Worm (Caenorhabditis elegans): ENCODE measurements around the gene F21C10.10.

The F21C10.10 gene

ce11 chrV:9128562-9128961 is 32.5 kb downstream of the F21C10.10 start (continued):
- TF ChIP-seq ceh-16 (tag; optimal IDR thresholded peaks at IDR 0.05), result no peak
- no peak for TF ChIP-seq unc-62 (GFP tag; optimal IDR thresholded peaks at IDR 0.05)
- no peak for TF ChIP-seq nhr-28 (tag; optimal IDR thresholded peaks at IDR 0.05)
- TF ChIP-seq lin-15B (tag; optimal IDR thresholded peaks at IDR 0.05), result peak; percentile 16

- no peak for TF ChIP-seq nhr-237 (tag; optimal IDR thresholded peaks at IDR 0.05)
- no peak for TF ChIP-seq egl-27 (tag; optimal IDR thresholded peaks at IDR 0.05)
- no peak for TF ChIP-seq zag-1 (tag; optimal IDR thresholded peaks at IDR 0.05)
- TF ChIP-seq nhr-43 (tag; optimal IDR thresholded peaks at IDR 0.05; ENCODE audit: poor library complexity, severe bottlenecking), result no peak
- no peak for TF ChIP-seq unc-39 (tag; optimal IDR thresholded peaks at IDR 0.05)
- TF ChIP-seq snpc-4 (tag; optimal IDR thresholded peaks at IDR 0.05), result no peak
- TF ChIP-seq aly-2 (tag; optimal IDR thresholded peaks at IDR 0.05), result no peak
- TF ChIP-seq mml-1 (tag; optimal IDR thresholded peaks at IDR 0.05), result no peak
- TF ChIP-seq nhr-67 (tag; optimal IDR thresholded peaks at IDR 0.05), result no peak
- no peak for TF ChIP-seq ZK546.5 (tag; optimal IDR thresholded peaks at IDR 0.05)
- no peak for TF ChIP-seq nhr-25 (tag; optimal IDR thresholded peaks at IDR 0.05)
- TF ChIP-seq nhr-28 (tag; optimal IDR thresholded peaks at IDR 0.05), result no peak
- TF ChIP-seq ama-1 (optimal IDR thresholded peaks at IDR 0.05), result no peak
- TF ChIP-seq R02D3.7 (tag; optimal IDR thresholded peaks at IDR 0.05), result no peak
- TF ChIP-seq mdl-1 (tag; optimal IDR thresholded peaks at IDR 0.05), result no peak
Measured at ce11 chrV:9130766-9131165, 34.7 kb downstream of the F21C10.10 start, which contains the start of gene F21C10.19. Gene F21C10.19 (plus strand): TSS chrV:9131066.

- TF ChIP-seq pha-4 (tag; optimal IDR thresholded peaks at IDR 0.05) (no peak), elt-3 (tag; optimal IDR thresholded peaks at IDR 0.05) (no peak), R02D3.7 (tag; optimal IDR thresholded peaks at IDR 0.05) (no peak), nhr-77 (tag; optimal IDR thresholded peaks at IDR 0.05) (no peak), sea-2 (GFP tag; optimal IDR thresholded peaks at IDR 0.05) (no peak), egl-27 (tag; optimal IDR thresholded peaks at IDR 0.05) (no peak), nhr-23 (tag; optimal IDR thresholded peaks at IDR 0.05) (no peak), ceh-28 (tag; optimal IDR thresholded peaks at IDR 0.05) (no peak), tbx-2 (tag; optimal IDR thresholded peaks at IDR 0.05) (no peak), lin-15B (tag; optimal IDR thresholded peaks at IDR 0.05) (no peak), lsy-12 (tag; optimal IDR thresholded peaks at IDR 0.05) (no peak), ceh-16 (tag; optimal IDR thresholded peaks at IDR 0.05) (no peak), ceh-9 (tag; optimal IDR thresholded peaks at IDR 0.05) (no peak), nhr-67 (tag; optimal IDR thresholded peaks at IDR 0.05) (no peak), nhr-25 (tag; optimal IDR thresholded peaks at IDR 0.05) (no peak), ztf-11 (tag; optimal IDR thresholded peaks at IDR 0.05) (no peak), unc-39 (tag; optimal IDR thresholded peaks at IDR 0.05) (no peak), daf-12 (tag; optimal IDR thresholded peaks at IDR 0.05) (no peak)
Measured at ce11 chrV:9132043-9132442, 36.0 kb downstream of the F21C10.10 start, which contains the start of gene F21C10.1. Gene F21C10.1 (plus strand): TSS chrV:9132343.

ce11 chrV:9133950-9134349 is 37.9 kb downstream of the F21C10.10 start, which contains the start of gene B0222.1:
Gene B0222.1 (plus strand): TSS chrV:9134255.
- TF ChIP-seq snpc-4 (tag; optimal IDR thresholded peaks at IDR 0.05) (no peak), nhr-11 (tag; optimal IDR thresholded peaks at IDR 0.05) (peak; percentile 3)

ce11 chrV:9137618-9138017 is 41.6 kb downstream of the F21C10.10 start, which contains the start of gene pitr-2:
Gene pitr-2 (minus strand): TSS chrV:9137718.
- TF ChIP-seq fkh-2 (tag; optimal IDR thresholded peaks at IDR 0.05) (no peak), pha-4 (tag; optimal IDR thresholded peaks at IDR 0.05) (no peak), zag-1 (tag; optimal IDR thresholded peaks at IDR 0.05) (no peak), ceh-9 (tag; optimal IDR thresholded peaks at IDR 0.05) (no peak), nhr-43 (tag; optimal IDR thresholded peaks at IDR 0.05; ENCODE audit: poor library complexity, severe bottlenecking) (no peak), egl-27 (tag; optimal IDR thresholded peaks at IDR 0.05) (no peak), unc-62 (GFP tag; optimal IDR thresholded peaks at IDR 0.05) (no peak), R02D3.7 (tag; optimal IDR thresholded peaks at IDR 0.05) (no peak), nhr-77 (tag; optimal IDR thresholded peaks at IDR 0.05) (no peak), daf-12 (tag; optimal IDR thresholded peaks at IDR 0.05) (no peak), unc-39 (tag; optimal IDR thresholded peaks at IDR 0.05) (no peak), mdl-1 (tag; optimal IDR thresholded peaks at IDR 0.05) (no peak), lin-39 (tag; optimal IDR thresholded peaks at IDR 0.05) (no peak), hmg-11 (tag; optimal IDR thresholded peaks at IDR 0.05) (no peak), nhr-67 (tag; optimal IDR thresholded peaks at IDR 0.05) (no peak), nhr-11 (tag; optimal IDR thresholded peaks at IDR 0.05) (no peak), aly-2 (tag; optimal IDR thresholded peaks at IDR 0.05) (no peak), nhr-25 (tag; optimal IDR thresholded peaks at IDR 0.05) (no peak), elt-1 (tag; optimal IDR thresholded peaks at IDR 0.05) (no peak)
